Worm (Caenorhabditis elegans): Measurements from ENCODE around the gene pals-31.

The pals-31 gene

DNA sequence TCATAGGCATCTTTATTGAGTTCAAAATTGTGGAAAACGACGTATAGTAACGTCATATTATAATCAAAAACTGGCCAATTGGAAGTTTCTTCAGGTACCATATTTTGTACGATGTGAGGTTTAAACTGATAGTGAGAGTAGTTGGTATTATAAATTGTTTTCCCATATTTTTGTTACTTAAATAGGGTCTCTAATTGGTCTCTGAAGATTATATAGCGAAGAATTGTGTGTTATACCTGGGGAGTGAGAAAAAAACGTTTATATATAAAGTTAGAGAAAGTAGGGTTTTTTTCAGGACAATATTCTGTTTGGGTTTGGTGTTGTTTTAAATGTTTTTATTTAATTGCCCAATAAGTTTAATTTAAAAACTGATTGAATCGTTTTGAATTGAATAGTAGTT, 11.5 kb upstream of the pals-31 start, which contains the start of gene srt-17:
Gene srt-17 (minus strand): TSS at position 101 of the 400 bp plus-strand sequence.
- no peak for TF ChIP-seq unc-62 (GFP tag; optimal IDR thresholded peaks at IDR 0.05)

DNA sequence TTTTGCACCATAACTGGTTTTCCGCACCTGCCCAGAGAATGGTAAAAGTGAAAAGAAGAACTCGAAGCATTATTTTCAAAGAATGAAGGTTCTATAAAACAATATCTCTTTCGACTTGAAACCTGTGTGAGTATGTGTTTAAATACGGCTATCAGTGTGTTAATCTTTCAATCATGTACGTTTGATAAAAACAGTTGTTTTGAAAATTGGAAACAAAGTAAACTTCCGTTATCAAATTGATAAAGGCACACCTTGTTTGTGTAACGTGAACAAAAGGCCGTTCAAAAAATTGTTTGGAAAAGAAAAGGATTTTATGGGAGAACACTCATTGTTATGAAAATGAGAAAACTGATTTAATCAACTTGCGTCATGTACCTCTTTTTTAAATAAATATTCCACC, 10.1 kb upstream of the pals-31 start, which contains the start of gene F48G7.7:
Gene F48G7.7 (minus strand): TSS at position 101 of the 400 bp plus-strand sequence.
- no peak for TF ChIP-seq unc-62 (GFP tag; optimal IDR thresholded peaks at IDR 0.05)

DNA sequence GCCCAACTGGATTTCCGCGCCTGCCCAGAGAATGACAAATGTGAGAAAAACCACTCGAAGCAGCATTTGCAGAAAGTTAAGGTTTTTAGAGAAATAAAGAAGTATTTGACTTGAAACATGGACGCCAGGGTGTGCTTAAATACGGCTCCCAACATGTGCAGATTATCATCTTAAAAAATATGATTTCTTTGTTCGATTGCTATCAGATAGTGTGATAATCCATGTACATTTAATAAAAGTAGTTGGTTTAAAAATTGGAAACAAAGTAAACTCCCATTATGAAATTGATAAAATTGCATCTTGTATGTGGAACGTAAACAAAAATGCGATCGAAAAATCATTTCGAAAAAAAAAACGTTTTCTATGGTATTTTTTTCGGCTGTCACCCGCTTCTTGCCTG, 8.8 kb upstream of the pals-31 start, which contains the start of gene F48G7.8:
Gene F48G7.8 (minus strand): TSS at position 101 of the 400 bp plus-strand sequence.
- no peak for TF ChIP-seq unc-62 (GFP tag; optimal IDR thresholded peaks at IDR 0.05)

DNA sequence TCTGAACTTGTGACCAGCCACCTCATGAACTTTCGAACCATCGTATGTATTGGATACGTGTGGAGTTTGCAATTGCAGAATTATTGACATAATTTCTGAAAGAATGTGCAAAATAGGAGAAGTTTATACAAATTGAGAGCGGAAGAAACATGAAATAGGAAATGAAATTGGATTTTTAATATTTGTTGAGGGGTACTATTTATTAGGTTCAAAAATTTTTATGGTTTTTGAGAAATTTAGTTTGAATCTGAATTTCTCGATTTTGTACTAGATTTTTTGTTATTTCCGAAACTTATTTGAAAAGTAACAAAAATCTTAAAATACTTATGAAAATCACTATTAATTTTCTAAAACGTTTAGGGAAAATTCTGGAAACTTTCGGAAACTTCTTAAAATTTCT, 7.9 kb upstream of the pals-31 start, which contains the start of gene F48G7.9:
Gene F48G7.9 (minus strand): TSS at position 101 of the 400 bp plus-strand sequence.
- TF ChIP-seq unc-62 (GFP tag; optimal IDR thresholded peaks at IDR 0.05): no peak

DNA sequence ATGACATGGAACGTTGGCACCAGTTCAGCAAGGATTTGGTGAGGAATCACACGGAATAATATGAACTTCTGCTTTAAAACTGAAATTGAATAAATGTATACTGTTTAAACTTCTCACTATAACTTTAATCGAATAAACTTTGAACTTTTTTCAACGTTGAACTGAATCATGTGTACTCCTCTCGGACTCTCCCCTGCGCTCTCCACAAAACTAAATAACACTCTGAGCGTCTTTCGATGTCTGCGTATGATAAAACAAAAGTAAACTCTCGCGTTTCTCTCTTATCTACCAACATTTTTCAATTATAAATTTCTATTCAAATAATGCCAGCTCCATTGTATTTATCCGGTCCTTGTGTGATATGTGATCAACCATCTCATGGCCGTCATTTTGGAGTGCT, 4.5 kb upstream of the pals-31 start:
- no peak for TF ChIP-seq unc-62 (GFP tag; optimal IDR thresholded peaks at IDR 0.05)

DNA sequence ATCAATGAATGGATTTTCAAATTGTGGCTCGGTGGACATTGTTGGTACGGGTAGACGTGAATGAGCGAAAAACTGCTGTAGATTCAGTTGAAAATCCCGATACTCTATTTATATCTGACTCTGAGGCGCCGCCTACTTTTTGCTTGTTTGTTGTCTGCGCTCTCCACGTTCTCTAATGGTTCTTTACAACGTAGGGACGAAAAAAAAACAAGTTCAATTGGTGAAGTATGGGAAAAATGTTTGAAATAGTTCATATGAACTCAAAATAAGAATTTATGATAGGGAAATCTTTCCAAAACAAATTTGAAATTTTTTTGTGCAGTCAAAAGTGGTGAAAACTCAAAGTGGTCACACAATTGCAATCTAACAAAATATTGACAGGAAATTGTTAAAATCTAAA, 1.5 kb upstream of the pals-31 start, which contains the start of gene F48G7.10:
Gene F48G7.10 (minus strand): TSS at position 101 of the 400 bp plus-strand sequence.
- no peak for TF ChIP-seq unc-62 (GFP tag; optimal IDR thresholded peaks at IDR 0.05)

DNA sequence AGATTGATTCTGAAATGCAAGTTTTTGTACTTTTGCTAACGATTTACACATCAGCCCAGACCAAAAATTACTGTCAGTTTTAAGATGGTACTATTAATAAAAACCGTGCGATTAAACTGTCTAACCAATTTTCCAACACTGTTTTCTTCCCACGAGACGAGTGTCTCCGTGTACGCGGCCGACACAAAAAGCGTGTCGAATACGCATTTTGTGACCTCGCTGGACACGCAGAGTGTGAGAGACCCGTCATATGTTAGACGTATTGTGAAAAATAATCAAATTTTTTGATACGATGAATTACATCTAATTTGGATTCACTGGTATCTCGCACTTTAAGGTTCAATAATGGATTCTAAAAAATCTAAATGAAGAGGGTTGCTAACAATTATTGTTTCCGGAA, 751 bp upstream of the pals-31 start:
- no peak for TF ChIP-seq unc-62 (GFP tag; optimal IDR thresholded peaks at IDR 0.05)

DNA sequence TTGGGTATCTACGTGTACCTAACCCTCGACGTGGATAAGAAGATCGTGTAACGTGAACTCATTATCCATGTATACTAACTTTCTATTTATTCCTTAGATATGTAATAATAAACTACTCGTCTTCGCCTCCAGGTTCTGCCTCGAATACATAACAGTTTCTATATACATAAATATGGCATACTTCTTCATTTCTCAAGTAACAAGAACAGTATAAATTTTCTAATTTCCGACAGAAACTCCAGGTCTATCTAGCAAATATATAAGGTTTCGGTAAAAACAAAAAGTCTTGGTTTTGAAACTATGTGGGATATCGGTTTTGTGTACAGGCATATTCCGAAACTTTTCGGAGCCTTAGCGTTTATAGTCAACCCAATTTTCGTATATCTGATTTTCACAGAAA, 1.9 kb downstream of the pals-31 start, which contains the start of gene srj-37:
Gene srj-37 (plus strand): TSS at position 301 of the 400 bp plus-strand sequence.
- TF ChIP-seq unc-62 (GFP tag; optimal IDR thresholded peaks at IDR 0.05): no peak

DNA sequence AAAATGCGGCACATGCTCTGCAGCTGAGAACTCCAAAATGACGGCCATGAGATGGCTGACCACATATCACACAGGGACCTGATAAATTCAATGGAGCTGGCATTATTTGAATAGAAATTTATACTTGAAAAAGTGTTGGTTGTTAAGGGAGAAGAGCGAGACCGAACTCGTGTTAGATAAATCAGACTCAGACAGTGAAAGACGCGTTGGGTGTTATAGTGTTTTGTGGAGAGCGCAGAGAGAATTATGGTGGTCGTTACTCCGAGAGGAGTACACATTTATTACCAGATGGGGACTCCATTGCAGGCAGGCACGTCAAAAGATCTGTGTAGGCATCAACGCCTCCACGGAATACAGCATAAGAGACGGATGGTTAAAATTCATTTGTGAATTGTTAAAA, 6.4 kb downstream of the pals-31 start, which contains the start of gene nhr-190:
Gene nhr-190 (minus strand): TSS at position 175 of the 400 bp plus-strand sequence.
- TF ChIP-seq unc-62 (GFP tag; optimal IDR thresholded peaks at IDR 0.05): no peak

DNA sequence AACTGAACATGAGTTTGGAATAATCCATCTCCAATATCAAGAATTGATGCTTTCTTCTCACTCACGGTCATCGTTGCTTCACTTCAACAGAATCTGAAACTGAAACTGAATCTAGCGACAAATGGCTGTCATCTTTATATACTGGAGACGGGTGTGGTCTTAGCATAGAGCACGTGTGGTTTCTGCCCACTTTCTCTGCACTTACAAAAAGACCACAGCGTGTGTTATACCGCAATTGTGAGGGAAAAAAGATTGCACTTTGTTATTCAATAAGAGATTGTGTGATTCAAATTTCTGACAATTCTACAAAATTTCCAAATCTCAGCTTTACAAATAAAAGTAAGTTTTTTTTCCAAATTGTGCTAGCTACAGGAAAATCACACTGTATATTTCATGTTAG, 9.7 kb downstream of the pals-31 start, which contains the start of gene F48G7.12:
Gene F48G7.12 (minus strand): TSS at position 101 of the 400 bp plus-strand sequence.
- TF ChIP-seq unc-62 (GFP tag; optimal IDR thresholded peaks at IDR 0.05): no peak

DNA sequence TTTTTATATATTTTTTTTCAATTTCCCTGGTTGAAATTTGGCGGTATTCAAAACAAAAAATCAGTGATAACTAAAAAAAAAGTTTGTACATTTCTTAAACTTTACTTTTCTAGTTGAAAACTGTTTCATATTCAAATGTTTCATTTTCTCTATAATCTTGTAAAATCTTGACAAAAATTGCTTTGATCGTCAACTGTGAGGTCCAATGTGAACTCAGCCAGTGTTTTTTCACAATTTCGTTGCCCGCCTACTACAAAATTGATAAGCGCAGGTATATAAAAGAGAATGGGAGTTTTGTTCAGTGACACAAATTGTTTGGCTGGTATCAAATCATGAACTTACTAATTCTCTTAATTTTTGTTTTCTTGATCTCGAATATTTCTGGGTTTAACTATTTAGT, 10.5 kb downstream of the pals-31 start, which contains the start of gene ugt-42:
Gene ugt-42 (plus strand): TSS at position 301 of the 400 bp plus-strand sequence.
- TF ChIP-seq unc-62 (GFP tag; optimal IDR thresholded peaks at IDR 0.05): no peak

DNA sequence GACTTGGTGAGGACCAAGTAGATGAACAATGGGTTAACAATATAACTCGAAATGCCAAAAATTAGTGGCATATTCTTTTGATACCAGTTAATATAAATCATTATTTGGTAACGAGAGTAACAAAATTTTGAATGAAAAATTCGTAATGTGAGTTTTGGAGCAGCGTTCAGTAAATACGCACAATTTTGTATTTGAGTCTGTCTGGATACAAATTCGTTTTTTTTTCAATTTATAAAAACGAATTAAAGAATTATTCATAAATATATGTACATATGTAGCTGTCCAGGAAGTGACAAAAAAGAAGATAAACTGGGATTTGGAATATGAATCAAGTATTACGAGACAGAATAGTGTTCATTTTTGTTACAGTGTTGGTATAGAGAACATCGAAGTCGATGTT, 16.6 kb downstream of the pals-31 start, which contains the start of gene srj-5:
Gene srj-5 (minus strand): TSS at position 101 of the 400 bp plus-strand sequence.
- TF ChIP-seq unc-62 (GFP tag; optimal IDR thresholded peaks at IDR 0.05): no peak

DNA sequence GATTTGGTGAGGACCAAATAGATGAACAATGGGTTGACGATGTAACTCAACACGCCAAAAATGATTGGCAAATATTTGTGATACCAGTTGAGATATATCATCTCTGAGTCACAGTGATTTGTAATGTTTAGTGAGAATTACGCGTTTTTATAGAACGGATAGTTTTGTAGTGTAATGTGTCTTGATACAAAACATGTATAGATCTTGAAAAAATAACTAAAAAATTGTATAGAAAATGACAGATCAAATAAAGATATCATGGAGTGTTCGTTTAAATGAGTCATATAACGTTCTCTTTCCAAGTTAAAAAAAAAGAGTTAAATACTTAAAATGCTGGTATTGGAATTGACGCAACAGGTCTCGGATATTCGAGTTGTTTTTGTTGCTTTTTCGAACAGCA, 18.0 kb downstream of the pals-31 start, which contains the start of gene srj-6:
Gene srj-6 (minus strand): TSS at position 101 of the 400 bp plus-strand sequence.
- TF ChIP-seq unc-62 (GFP tag; optimal IDR thresholded peaks at IDR 0.05): no peak

DNA sequence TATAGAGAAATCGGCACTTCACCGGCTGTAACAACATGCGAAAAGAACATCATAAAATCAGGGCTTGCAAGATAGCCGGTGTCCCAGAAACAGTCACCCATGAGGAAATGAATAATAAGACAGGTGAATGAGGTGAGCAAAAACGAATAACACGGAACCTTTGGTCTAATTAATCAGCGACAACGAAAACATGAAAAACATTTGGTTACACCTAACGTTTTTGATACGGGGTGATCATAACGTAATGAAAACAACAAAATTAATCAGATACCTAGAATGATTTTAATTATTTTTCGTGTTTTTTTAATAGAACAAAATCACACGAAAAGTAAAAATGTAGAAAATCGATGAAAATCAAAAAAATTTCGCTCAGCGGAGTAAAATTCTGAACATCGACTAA, 19.4 kb downstream of the pals-31 start, which contains the start of gene srh-245:
Gene srh-245 (minus strand): TSS at position 101 of the 400 bp plus-strand sequence.
- no peak for TF ChIP-seq unc-62 (GFP tag; optimal IDR thresholded peaks at IDR 0.05)

DNA sequence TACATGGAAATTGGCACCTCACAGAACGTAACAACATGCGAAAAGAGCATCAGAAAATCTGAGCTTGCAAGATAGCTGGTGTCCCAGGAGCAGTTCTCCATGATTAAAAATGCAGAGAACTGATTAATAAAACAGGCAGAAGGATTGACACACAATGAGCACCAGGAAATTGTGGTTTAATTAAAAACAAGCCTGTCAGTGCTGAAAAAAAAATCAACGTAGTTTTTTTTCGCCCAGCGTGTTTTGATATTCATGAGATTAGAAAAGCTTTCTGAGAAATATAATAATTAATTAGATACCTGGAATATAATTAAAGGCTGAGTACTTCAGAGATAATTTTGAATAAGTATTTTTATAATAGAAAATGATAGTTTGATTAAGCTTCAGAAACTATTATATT, 21.3 kb downstream of the pals-31 start, which contains the start of gene srh-246:
Gene srh-246 (minus strand): TSS at position 101 of the 400 bp plus-strand sequence.
- no peak for TF ChIP-seq unc-62 (GFP tag; optimal IDR thresholded peaks at IDR 0.05)

DNA sequence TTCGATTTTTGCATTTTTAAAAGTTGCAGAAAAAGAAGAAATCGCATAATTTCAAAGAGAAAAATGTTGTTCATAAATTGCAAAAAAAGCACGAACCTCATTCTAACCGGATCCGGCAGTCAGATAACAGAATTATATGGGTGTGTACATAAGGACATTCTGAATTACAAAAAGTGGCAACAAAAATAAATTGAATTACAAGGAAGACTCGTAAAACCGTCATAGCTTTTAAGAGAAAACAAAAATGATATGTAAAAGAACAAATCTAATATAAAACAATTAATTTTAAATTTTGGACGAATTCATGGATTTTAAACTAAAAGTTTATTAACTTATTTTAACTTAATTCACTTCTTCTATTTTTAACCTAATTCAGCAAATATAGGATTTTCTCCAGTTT, 23.8 kb downstream of the pals-31 start, which contains the start of gene F31F4.17:
Gene F31F4.17 (minus strand): TSS at position 101 of the 400 bp plus-strand sequence.
- no peak for TF ChIP-seq unc-62 (GFP tag; optimal IDR thresholded peaks at IDR 0.05)

DNA sequence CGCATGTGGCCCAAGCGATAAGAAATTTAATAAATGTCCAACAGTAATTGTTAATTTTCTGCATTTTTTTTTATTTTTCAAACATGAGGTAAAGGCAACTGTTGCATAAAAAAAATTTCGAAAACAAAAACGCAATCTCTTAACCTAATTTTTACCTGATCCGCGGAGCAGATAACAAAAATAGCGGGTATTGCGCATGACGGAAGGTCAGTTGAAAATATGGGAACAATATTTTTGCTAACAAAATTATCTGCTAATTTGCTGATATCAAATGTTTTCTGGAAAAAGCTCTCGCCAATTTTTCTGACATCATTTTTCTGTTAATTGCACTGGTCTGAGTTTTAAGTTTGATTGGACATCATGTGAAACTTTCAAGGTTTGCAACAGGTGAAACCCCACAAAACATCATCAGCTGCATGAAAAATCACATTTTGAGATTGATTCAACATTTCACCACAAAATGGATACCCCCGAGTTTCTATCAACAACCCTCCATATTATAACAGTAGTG, 28.0 kb downstream of the pals-31 start, which contains the start of the genes F31F4.11 and srh-266:
Gene F31F4.11 (minus strand): TSS at position 101 of the 511 bp plus-strand sequence.
Gene srh-266 (plus strand): TSS at position 461 of the 511 bp plus-strand sequence.
- no peak for TF ChIP-seq unc-62 (GFP tag; optimal IDR thresholded peaks at IDR 0.05)
